Worm (Caenorhabditis elegans) whole organism, midembryonic: ENCODE data around the gene Y57A10C.10.

ENCODE experiments used
- T22C8.4 ChIP-seq: fragments of 200-800 bp; sonication (Bioruptor generic); IDR thresholded peaks from 2 replicates; pipeline ENCODE4 v1.3.6; 2022; ENCODE audit warnings: missing genetic modification characterization, missing compliant biosample characterization
- cog-1 ChIP-seq: sonication (generic microtip); optimal IDR thresholded peaks from 2 replicates; lab custom pipeline; 2016; ENCODE audit warnings: missing genetic modification characterization, missing compliant biosample characterization
- flt-1 ChIP-seq: fragments of 200-800 bp; sonication (Bioruptor generic); IDR thresholded peaks from 2 replicates; pipeline ENCODE4 v1.3.6; 2022; ENCODE audit warnings: missing genetic modification characterization, missing compliant biosample characterization
- klf-2 ChIP-seq: fragments of 200-800 bp; sonication (Bioruptor generic); conservative IDR thresholded peaks from 2 replicates; pipeline ENCODE4 v1.3.6; 2022; ENCODE audit warnings: missing genetic modification reagents, missing genetic modification characterization, missing compliant biosample characterization
- med-1 ChIP-seq: sonication (generic microtip); optimal IDR thresholded peaks from 2 replicates; lab custom pipeline; 2017; ENCODE audit warnings: missing genetic modification characterization, mild to moderate bottlenecking, missing compliant biosample characterization, antibody characterized with exemption, missing genetic modification reagents; ENCODE audit not compliant: insufficient read depth
- tab-1 ChIP-seq: fragments of 200-800 bp; sonication (Bioruptor generic); IDR thresholded peaks from 2 replicates; pipeline ENCODE4 v1.3.6; 2022; ENCODE audit warnings: missing genetic modification characterization, missing compliant biosample characterization

DNA sequence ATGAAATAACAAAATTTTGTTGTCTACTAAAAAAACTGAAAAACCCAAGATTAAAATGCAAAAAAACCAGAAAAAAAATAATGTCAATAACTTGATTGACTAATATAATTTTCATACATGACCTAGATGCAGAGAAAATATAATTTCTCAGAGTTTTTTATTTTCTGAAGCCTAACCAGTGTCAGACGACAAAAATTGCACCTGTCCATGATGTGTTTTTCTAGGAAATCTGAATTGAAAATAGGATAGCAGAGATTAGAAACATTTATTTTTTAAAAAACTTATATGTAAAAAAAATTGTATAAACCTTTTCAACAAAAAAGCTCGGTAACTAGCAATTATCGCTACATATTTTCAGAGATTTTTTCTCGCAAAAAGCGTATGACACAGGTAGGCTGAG lies 23.1 kb downstream of the Y57A10C.10 start:
- TF ChIP-seq tab-1 (GFP tag; lab: Robert Waterston, UW) (no peak), T22C8.4 (GFP tag; lab: Robert Waterston, UW) (no peak), cog-1 (tag; lab: Kevin White, UChicago) (no peak), flt-1 (GFP tag; lab: Robert Waterston, UW) (no peak), med-1 (GFP tag; lab: Kevin White, UChicago) (no peak), klf-2 (GFP tag; lab: Robert Waterston, UW) (no peak)
